Fruit fly (Drosophila melanogaster) whole organism, embryonic: ENCODE data around the gene CG5521.

Experiments
- Abd-B ChIP-seq: fragments of 200-800 bp; sonication (Bioruptor generic); optimal IDR thresholded peaks from 2 replicates; lab custom pipeline; 2018; ENCODE audit warnings: missing biosample characterization, mild to moderate bottlenecking, missing genetic modification characterization, moderate library complexity
- CG10462 ChIP-seq: fragments of 200-800 bp; sonication (Bioruptor generic); optimal IDR thresholded peaks from 2 replicates; lab custom pipeline; 2016; ENCODE audit warnings: missing biosample characterization, missing genetic modification characterization
- CG11247 ChIP-seq: fragments of 200-800 bp; sonication (Bioruptor generic); IDR thresholded peaks from 2 replicates; pipeline ENCODE4 v1.3.6; 2022; ENCODE audit warnings: missing biosample characterization, missing genetic modification characterization
- CG11695 ChIP-seq: fragments of 200-800 bp; sonication (Bioruptor generic); IDR thresholded peaks from 3 replicates; pipeline ENCODE4 v1.3.6; 2022; ENCODE audit warnings: missing biosample characterization, missing genetic modification characterization
- CG12071 ChIP-seq: fragments of 200-800 bp; sonication (Bioruptor generic); optimal IDR thresholded peaks from 3 replicates; lab custom pipeline; 2018; ENCODE audit warnings: missing biosample characterization, mild to moderate bottlenecking, missing genetic modification characterization
- CG12299 ChIP-seq: fragments of 200-800 bp; sonication (Bioruptor generic); optimal IDR thresholded peaks from 2 replicates; lab custom pipeline; 2018; ENCODE audit warnings: missing biosample characterization, mild to moderate bottlenecking, missing genetic modification characterization
- CG13775 ChIP-seq: fragments of 200-800 bp; sonication (Bioruptor generic); optimal IDR thresholded peaks from 3 replicates; lab custom pipeline; 2017; ENCODE audit warnings: missing biosample characterization, mild to moderate bottlenecking, missing genetic modification characterization
- CG14441 ChIP-seq: fragments of 200-800 bp; sonication (Bioruptor generic); IDR thresholded peaks from 2 replicates; pipeline ENCODE4 v1.3.6; 2022; ENCODE audit warnings: missing biosample characterization, missing genetic modification characterization
- CG15601 ChIP-seq: fragments of 200-800 bp; sonication (Bioruptor generic); optimal IDR thresholded peaks from 3 replicates; lab custom pipeline; 2019; ENCODE audit warnings: missing biosample characterization, mild to moderate bottlenecking, missing genetic modification characterization, moderate library complexity
- CG17186 ChIP-seq: fragments of 200-800 bp; sonication (Bioruptor generic); optimal IDR thresholded peaks from 3 replicates; lab custom pipeline; 2017; ENCODE audit warnings: missing biosample characterization, missing genetic modification reagents, missing genetic modification characterization
- CG18262 ChIP-seq: fragments of 200-800 bp; optimal IDR thresholded peaks from 3 replicates; lab custom pipeline; 2019; ENCODE audit warnings: missing biosample characterization, mild to moderate bottlenecking, missing genetic modification characterization, moderate library complexity
- CG2678 ChIP-seq: fragments of 200-800 bp; sonication (Bioruptor generic); optimal IDR thresholded peaks from 3 replicates; lab custom pipeline; 2019; ENCODE audit warnings: missing biosample characterization, mild to moderate bottlenecking, missing genetic modification characterization, moderate library complexity
- CG32767 ChIP-seq: fragments of 200-800 bp; sonication (Bioruptor generic); IDR thresholded peaks from 2 replicates; pipeline ENCODE4 v1.3.6; 2022; ENCODE audit warnings: missing biosample characterization, missing genetic modification characterization
- CG3847 ChIP-seq: fragments of 200-800 bp; sonication (Bioruptor generic); IDR thresholded peaks from 2 replicates; pipeline ENCODE4 v1.3.6; 2022; ENCODE audit warnings: missing biosample characterization, missing genetic modification characterization
- CG6813 ChIP-seq: fragments of 200-800 bp; sonication (Bioruptor generic); optimal IDR thresholded peaks from 2 replicates; lab custom pipeline; 2017; ENCODE audit warnings: missing biosample characterization, missing genetic modification characterization, mild to moderate bottlenecking, moderate library complexity, missing genetic modification reagents
- CG7556 ChIP-seq: fragments of 200-800 bp; sonication (Bioruptor generic); optimal IDR thresholded peaks from 2 replicates; lab custom pipeline; 2017; ENCODE audit warnings: missing biosample characterization, mild to moderate bottlenecking, missing genetic modification characterization
- CG8290 ChIP-seq, 3 experiments: fragments of 200-800 bp; sonication (Bioruptor generic); optimal IDR thresholded peaks; 2 replicates each; lab custom pipeline; 2016 to 2019; ENCODE audit warnings: missing biosample characterization in 3 of 3, missing genetic modification characterization in 3 of 3, mild to moderate bottlenecking in 2 of 3, moderate library complexity in 1 of 3
- CG9215 ChIP-seq: fragments of 200-800 bp; sonication (Bioruptor generic); IDR thresholded peaks from 2 replicates; pipeline ENCODE4 v1.3.6; 2022; ENCODE audit warnings: missing biosample characterization, missing genetic modification characterization
- CG9437 ChIP-seq: fragments of 200-800 bp; sonication (Bioruptor generic); optimal IDR thresholded peaks from 2 replicates; lab custom pipeline; 2018; ENCODE audit warnings: missing biosample characterization, mild to moderate bottlenecking, missing genetic modification characterization
- CG9932 ChIP-seq: fragments of 200-800 bp; sonication (Bioruptor generic); IDR thresholded peaks from 2 replicates; pipeline ENCODE4 v1.3.6; 2022; ENCODE audit warnings: missing biosample characterization, missing genetic modification characterization
- E2f1 ChIP-seq: fragments of 200-800 bp; sonication (Bioruptor generic); IDR thresholded peaks from 2 replicates; pipeline ENCODE4 v1.3.6; 2022; ENCODE audit warnings: missing biosample characterization, missing genetic modification characterization
- E2f2 ChIP-seq: fragments of 200-800 bp; sonication (Bioruptor generic); IDR thresholded peaks from 2 replicates; pipeline ENCODE4 v1.3.6; 2022; ENCODE audit warnings: missing biosample characterization, missing genetic modification characterization
- Hr51 ChIP-seq, 2 experiments: fragments of 200-800 bp; sonication (Bioruptor generic); optimal IDR thresholded peaks; 2 replicates in 1 of 2; 3 replicates in 1 of 2; lab custom pipeline; 2016 to 2018; ENCODE audit warnings: missing biosample characterization in 2 of 2, missing genetic modification characterization in 2 of 2, mild to moderate bottlenecking in 1 of 2, moderate library complexity in 1 of 2
- MBD-R2 ChIP-seq: fragments of 200-800 bp; sonication (Bioruptor generic); IDR thresholded peaks from 2 replicates; pipeline ENCODE4 v1.3.6; 2022; ENCODE audit warnings: missing biosample characterization, missing genetic modification characterization
- Nf-YB ChIP-seq: fragments of 200-800 bp; sonication (Bioruptor generic); optimal IDR thresholded peaks from 3 replicates; lab custom pipeline; 2019; ENCODE audit warnings: missing biosample characterization, mild to moderate bottlenecking, missing genetic modification characterization, moderate library complexity
- NfI ChIP-seq: fragments of 200-800 bp; sonication (Bioruptor generic); optimal IDR thresholded peaks from 3 replicates; lab custom pipeline; 2018; ENCODE audit warnings: missing biosample characterization, mild to moderate bottlenecking, missing genetic modification characterization, moderate library complexity
- Oli ChIP-seq: fragments of 200-800 bp; sonication (Bioruptor generic); optimal IDR thresholded peaks from 2 replicates; lab custom pipeline; 2018; ENCODE audit warnings: missing biosample characterization, mild to moderate bottlenecking, missing genetic modification characterization, moderate library complexity
- Opbp ChIP-seq: fragments of 200-800 bp; sonication (Bioruptor generic); IDR thresholded peaks from 3 replicates; pipeline ENCODE4 v1.3.6; 2022; ENCODE audit warnings: missing biosample characterization, missing genetic modification characterization; ENCODE audit not compliant: partially characterized antibody
- Ssrp ChIP-seq: fragments of 200-800 bp; sonication (Bioruptor generic); optimal IDR thresholded peaks from 2 replicates; lab custom pipeline; 2018; ENCODE audit warnings: missing biosample characterization, mild to moderate bottlenecking, missing genetic modification characterization, moderate library complexity
- Vsx1 ChIP-seq: fragments of 200-800 bp; sonication (Bioruptor generic); optimal IDR thresholded peaks from 2 replicates; lab custom pipeline; 2017; ENCODE audit warnings: missing biosample characterization, mild to moderate bottlenecking, missing genetic modification characterization, missing genetic modification reagents
- ara ChIP-seq: fragments of 200-800 bp; sonication (Bioruptor generic); IDR thresholded peaks from 2 replicates; pipeline ENCODE4 v1.3.6; 2022; ENCODE audit warnings: missing biosample characterization, missing genetic modification characterization
- chm ChIP-seq: fragments of 200-800 bp; sonication (Bioruptor generic); IDR thresholded peaks from 2 replicates; pipeline ENCODE4 v1.3.6; 2022; ENCODE audit warnings: missing biosample characterization, missing genetic modification characterization
- fru ChIP-seq: fragments of >200 bp; optimal IDR thresholded peaks from 2 replicates; lab custom pipeline; 2017
- gcm ChIP-seq: fragments of 200-800 bp; sonication (Bioruptor generic); optimal IDR thresholded peaks from 2 replicates; lab custom pipeline; 2019; ENCODE audit warnings: missing biosample characterization, mild to moderate bottlenecking, missing genetic modification characterization, moderate library complexity
- gem ChIP-seq: fragments of 200-800 bp; sonication (Bioruptor generic); optimal IDR thresholded peaks from 2 replicates; lab custom pipeline; 2019; ENCODE audit warnings: missing biosample characterization, mild to moderate bottlenecking, missing genetic modification characterization, moderate library complexity
- gsb-n ChIP-seq: fragments of 200-800 bp; sonication (Bioruptor generic); optimal IDR thresholded peaks from 3 replicates; lab custom pipeline; 2018; ENCODE audit warnings: missing biosample characterization, mild to moderate bottlenecking, missing genetic modification characterization
- ham ChIP-seq: fragments of 200-800 bp; sonication (Bioruptor generic); IDR thresholded peaks from 2 replicates; pipeline ENCODE4 v1.3.6; 2022; ENCODE audit warnings: missing biosample characterization, missing genetic modification characterization
- lbe ChIP-seq: fragments of 200-800 bp; sonication (Bioruptor generic); optimal IDR thresholded peaks from 2 replicates; lab custom pipeline; 2016; ENCODE audit warnings: missing biosample characterization, mild to moderate bottlenecking, missing genetic modification characterization
- org-1 ChIP-seq: fragments of 200-800 bp; sonication (Bioruptor generic); optimal IDR thresholded peaks from 2 replicates; lab custom pipeline; 2017; ENCODE audit warnings: missing biosample characterization, missing genetic modification characterization
- prd ChIP-seq, 3 experiments: fragments of >200 bp in 2 of 3; fragments of 200-800 bp in 1 of 3; sonication (Bioruptor generic) in 1 of 3; optimal IDR thresholded peaks in 2 of 3; IDR thresholded peaks in 1 of 3; 2 replicates in 2 of 3; 3 replicates in 1 of 3; pipeline versions ENCODE4 v1.3.6 to Lab custom; 2017 to 2022; ENCODE audit warnings: missing biosample characterization in 1 of 3, missing genetic modification characterization in 1 of 3
- ranshi ChIP-seq: fragments of 200-800 bp; sonication (Bioruptor generic); IDR thresholded peaks from 2 replicates; pipeline ENCODE4 v1.3.6; 2022; ENCODE audit warnings: missing biosample characterization, missing genetic modification characterization
- row ChIP-seq: fragments of 200-800 bp; sonication (Bioruptor generic); IDR thresholded peaks from 3 replicates; pipeline ENCODE4 v1.3.6; 2022; ENCODE audit warnings: missing biosample characterization, missing genetic modification characterization
- salm ChIP-seq: fragments of 200-800 bp; sonication (Bioruptor generic); optimal IDR thresholded peaks from 2 replicates; lab custom pipeline; 2018; ENCODE audit warnings: missing biosample characterization, mild to moderate bottlenecking, missing genetic modification characterization
- slbo ChIP-seq: fragments of 200-800 bp; sonication (Bioruptor generic); IDR thresholded peaks from 2 replicates; pipeline ENCODE4 v1.3.6; 2022; ENCODE audit warnings: missing biosample characterization, missing genetic modification characterization
- sqz ChIP-seq: fragments of 200-800 bp; sonication (Bioruptor generic); optimal IDR thresholded peaks from 3 replicates; lab custom pipeline; 2018; ENCODE audit warnings: missing biosample characterization, mild to moderate bottlenecking, missing genetic modification characterization
- ssp ChIP-seq: fragments of 200-800 bp; sonication (Bioruptor generic); IDR thresholded peaks from 2 replicates; pipeline ENCODE4 v1.3.6; 2022; ENCODE audit warnings: missing biosample characterization, missing genetic modification characterization
- tin ChIP-seq: fragments of 200-800 bp; sonication (Bioruptor generic); optimal IDR thresholded peaks from 3 replicates; lab custom pipeline; 2016; ENCODE audit warnings: missing biosample characterization, missing genetic modification characterization
- tio ChIP-seq: fragments of 200-800 bp; sonication (Bioruptor generic); optimal IDR thresholded peaks from 2 replicates; lab custom pipeline; 2017; ENCODE audit warnings: missing biosample characterization, missing genetic modification characterization, inconsistent platforms
- wor ChIP-seq: fragments of 200-800 bp; sonication (Bioruptor generic); IDR thresholded peaks from 2 replicates; pipeline ENCODE4 v1.3.6; 2022; ENCODE audit warnings: missing biosample characterization, missing genetic modification characterization

Gene CG5521

dm6 chr3R:26928424-26928823 is 38.3 kb upstream of the CG5521 start (continued):
- TF ChIP-seq prd (optimal IDR thresholded peaks at IDR 0.05; lab: Kevin White, UChicago) (no peak), prd (GFP tag; IDR thresholded peaks at IDR 0.05; lab: Robert Waterston, UW) (peak; percentile 61; the same call in 2 of the 3 replicates), CG7556 (GFP tag; lab: Kevin White, UChicago) (peak; percentile 31), MBD-R2 (GFP tag; lab: Robert Waterston, UW) (no peak), tin (no peak), wor (0 out of 2 replicates have a peak, but pooled peaks have one; percentile 30), CG11695 (peak; percentile 34; the same call in 1 of the 3 replicates), sqz (GFP tag; lab: Kevin White, UChicago) (peak; percentile 20), Ssrp (tag; lab: Kevin White, UChicago) (peak; percentile 68), CG9215 (GFP tag; lab: Robert Waterston, UW) (no peak), gsb-n (peak; percentile 39), slbo (peak; percentile 58), CG32767 (GFP tag; lab: Robert Waterston, UW) (peak; percentile 55; the same call in 1 of the 2 replicates), CG3847 (GFP tag; lab: Robert Waterston, UW) (0 out of 2 replicates have a peak, but pooled peaks have one; percentile 29), CG17186 (GFP tag; lab: Kevin White, UChicago) (no peak), CG11247 (GFP tag; lab: Robert Waterston, UW) (peak; percentile 14; the same call in 1 of the 2 replicates), ham (no peak), CG14441 (GFP tag; lab: Robert Waterston, UW) (peak; percentile 43), CG18262 (tag; lab: Kevin White, UChicago) (peak; percentile 41), ranshi (GFP tag; lab: Robert Waterston, UW) (peak; percentile 18; the same call in 1 of the 2 replicates), row (GFP tag; lab: Robert Waterston, UW) (peak; percentile 68), CG8290 (GFP tag; optimal IDR thresholded peaks at IDR 0.05; lab: Kevin White, UChicago) (no peak), CG8290 (tag; optimal IDR thresholded peaks at IDR 0.05; lab: Kevin White, UChicago) (peak in 1 of 2 experiments; percentile 69), CG9932 (GFP tag; lab: Robert Waterston, UW) (no peak), NfI (GFP tag; lab: Kevin White, UChicago) (peak; percentile 47), fru (lab: Kevin White, UChicago) (no peak), CG6813 (peak; percentile 42), E2f2 (GFP tag; lab: Robert Waterston, UW) (peak; percentile 50; the same call in 1 of the 2 replicates), Abd-B (GFP tag; lab: Kevin White, UChicago) (peak; percentile 51), org-1 (GFP tag; lab: Kevin White, UChicago) (peak; percentile 19), CG12299 (peak; percentile 15), Vsx1 (GFP tag; lab: Kevin White, UChicago) (peak; percentile 26), CG10462 (GFP tag; lab: Kevin White, UChicago) (no peak), lbe (GFP tag; lab: Kevin White, UChicago) (peak; percentile 77), Nf-YB (peak; percentile 32), CG15601 (tag; lab: Kevin White, UChicago) (peak; percentile 34), CG2678 (tag; lab: Kevin White, UChicago) (peak; percentile 84), chm (GFP tag; lab: Robert Waterston, UW) (no peak), ara (GFP tag; lab: Robert Waterston, UW) (peak; percentile 49; the same call in 1 of the 2 replicates), Opbp (GFP tag; lab: Robert Waterston, UW) (no peak), Oli (tag; lab: Kevin White, UChicago) (peak; percentile 80), CG13775 (peak; percentile 23), gem (tag; lab: Kevin White, UChicago) (peak; percentile 77), CG12071 (GFP tag; lab: Kevin White, UChicago) (peak; percentile 19), salm (tag; lab: Kevin White, UChicago) (peak; percentile 50), tio (GFP tag; lab: Kevin White, UChicago) (peak; percentile 44), ssp (0 out of 2 replicates have a peak, but pooled peaks have one; percentile 21), E2f1 (peak; percentile 48; the same call in 1 of the 2 replicates), CG9437 (GFP tag; lab: Kevin White, UChicago) (peak; percentile 58), Hr51 (GFP tag; optimal IDR thresholded peaks at IDR 0.05; lab: Kevin White, UChicago) (peak in 1 of 2 experiments; percentile 89), gcm (GFP tag; lab: Kevin White, UChicago) (peak; percentile 54)
